Fruit fly (Drosophila melanogaster) whole organism, pupa: Measurements from ENCODE around the gene mbt.

Experiments used
- CG10348 ChIP-seq: fragments of 200-800 bp; sonication (Bioruptor generic); IDR thresholded peaks from 2 replicates; pipeline ENCODE4 v1.3.6; 2022; ENCODE audit warnings: missing biosample characterization, missing genetic modification characterization
- CG12605 ChIP-seq: fragments of 200-800 bp; sonication (Bioruptor generic); IDR thresholded peaks from 2 replicates; pipeline ENCODE4 v1.3.6; 2022; ENCODE audit warnings: missing biosample characterization, missing genetic modification characterization
- CG13204 ChIP-seq: fragments of 200-800 bp; sonication (Bioruptor generic); optimal IDR thresholded peaks from 2 replicates; lab custom pipeline; 2018; ENCODE audit warnings: missing biosample characterization, mild to moderate bottlenecking, missing genetic modification characterization, moderate library complexity
- CG14655 ChIP-seq: fragments of 200-800 bp; sonication (Bioruptor generic); optimal IDR thresholded peaks from 3 replicates; lab custom pipeline; 2017; ENCODE audit warnings: mild to moderate bottlenecking, missing biosample characterization, missing genetic modification reagents, missing genetic modification characterization
- CG15710 ChIP-seq: fragments of 200-800 bp; sonication (Bioruptor generic); optimal IDR thresholded peaks from 2 replicates; lab custom pipeline; 2018; ENCODE audit warnings: missing biosample characterization, mild to moderate bottlenecking, missing genetic modification characterization, moderate library complexity
- CG17806 ChIP-seq: fragments of 200-800 bp; sonication (Bioruptor generic); optimal IDR thresholded peaks from 2 replicates; lab custom pipeline; 2018; ENCODE audit warnings: missing biosample characterization, mild to moderate bottlenecking, missing genetic modification characterization, moderate library complexity
- CG32121 ChIP-seq: fragments of 200-800 bp; sonication (Bioruptor generic); IDR thresholded peaks from 2 replicates; pipeline ENCODE4 v1.3.6; 2022; ENCODE audit warnings: missing biosample characterization, missing genetic modification characterization
- CG34367 ChIP-seq: fragments of 200-800 bp; sonication (Bioruptor generic); optimal IDR thresholded peaks from 2 replicates; lab custom pipeline; 2018; ENCODE audit warnings: missing biosample characterization, mild to moderate bottlenecking, missing genetic modification characterization
- CG4496 ChIP-seq: fragments of 200-800 bp; sonication (Bioruptor generic); IDR thresholded peaks from 3 replicates; pipeline ENCODE4 v1.3.6; 2022; ENCODE audit warnings: missing biosample characterization, missing genetic modification characterization
- CG8159 ChIP-seq: fragments of 200-800 bp; sonication (Bioruptor generic); optimal IDR thresholded peaks from 3 replicates; lab custom pipeline; 2018; ENCODE audit warnings: missing biosample characterization, mild to moderate bottlenecking, missing genetic modification characterization, moderate library complexity
- CG8301 ChIP-seq: fragments of 200-800 bp; sonication (Bioruptor generic); optimal IDR thresholded peaks from 2 replicates; lab custom pipeline; 2018; ENCODE audit warnings: missing biosample characterization, mild to moderate bottlenecking, missing genetic modification characterization
- CG9948 ChIP-seq: fragments of 200-800 bp; sonication (Bioruptor generic); optimal IDR thresholded peaks from 2 replicates; lab custom pipeline; 2018; ENCODE audit warnings: missing biosample characterization, mild to moderate bottlenecking, missing genetic modification characterization, moderate library complexity
- D1 ChIP-seq: fragments of 200-800 bp; sonication (Bioruptor generic); optimal IDR thresholded peaks from 2 replicates; lab custom pipeline; 2018; ENCODE audit warnings: missing biosample characterization, mild to moderate bottlenecking, missing genetic modification characterization, moderate library complexity
- EcR ChIP-seq: fragments of 200-800 bp; sonication (Bioruptor generic); optimal IDR thresholded peaks from 3 replicates; lab custom pipeline; 2019; ENCODE audit warnings: missing biosample characterization, missing genetic modification characterization, mild to moderate bottlenecking, moderate library complexity, missing genetic modification reagents
- Ets98B ChIP-seq: fragments of 200-800 bp; sonication (Bioruptor generic); IDR thresholded peaks from 2 replicates; pipeline ENCODE4 v1.3.6; 2022; ENCODE audit warnings: missing biosample characterization, missing genetic modification characterization
- Pif1A ChIP-seq: fragments of 200-800 bp; sonication (Bioruptor generic); optimal IDR thresholded peaks from 3 replicates; lab custom pipeline; 2016; ENCODE audit warnings: missing biosample characterization, missing genetic modification characterization
- Pif1B ChIP-seq: fragments of 200-800 bp; sonication (Bioruptor generic); optimal IDR thresholded peaks from 3 replicates; lab custom pipeline; 2016; ENCODE audit warnings: missing biosample characterization, missing genetic modification characterization
- Snoo ChIP-seq: fragments of 200-800 bp; sonication (Bioruptor generic); optimal IDR thresholded peaks from 3 replicates; lab custom pipeline; 2017; ENCODE audit warnings: missing biosample characterization, mild to moderate bottlenecking, missing genetic modification characterization, inconsistent platforms
- fd96Ca ChIP-seq: fragments of 200-800 bp; sonication (Bioruptor generic); IDR thresholded peaks from 3 replicates; pipeline ENCODE4 v1.3.6; 2022; ENCODE audit warnings: missing biosample characterization, missing genetic modification characterization
- gl ChIP-seq: fragments of 200-800 bp; sonication (Bioruptor generic); optimal IDR thresholded peaks from 2 replicates; lab custom pipeline; 2018; ENCODE audit warnings: missing biosample characterization, mild to moderate bottlenecking, missing genetic modification characterization
- rn ChIP-seq: fragments of 200-800 bp; sonication (Bioruptor generic); IDR thresholded peaks from 2 replicates; pipeline ENCODE4 v1.3.6; 2022; ENCODE audit warnings: missing biosample characterization, missing genetic modification characterization

The mbt gene

dm6 chrX:16598336-16598977 is 12.0 kb upstream of the mbt start:
- no peak for TF ChIP-seq fd96Ca
- 0 out of 2 replicates have a peak, but pooled peaks have one; percentile 16 for TF ChIP-seq CG32121 (GFP tag; lab: Robert Waterston, UW)

DNA sequence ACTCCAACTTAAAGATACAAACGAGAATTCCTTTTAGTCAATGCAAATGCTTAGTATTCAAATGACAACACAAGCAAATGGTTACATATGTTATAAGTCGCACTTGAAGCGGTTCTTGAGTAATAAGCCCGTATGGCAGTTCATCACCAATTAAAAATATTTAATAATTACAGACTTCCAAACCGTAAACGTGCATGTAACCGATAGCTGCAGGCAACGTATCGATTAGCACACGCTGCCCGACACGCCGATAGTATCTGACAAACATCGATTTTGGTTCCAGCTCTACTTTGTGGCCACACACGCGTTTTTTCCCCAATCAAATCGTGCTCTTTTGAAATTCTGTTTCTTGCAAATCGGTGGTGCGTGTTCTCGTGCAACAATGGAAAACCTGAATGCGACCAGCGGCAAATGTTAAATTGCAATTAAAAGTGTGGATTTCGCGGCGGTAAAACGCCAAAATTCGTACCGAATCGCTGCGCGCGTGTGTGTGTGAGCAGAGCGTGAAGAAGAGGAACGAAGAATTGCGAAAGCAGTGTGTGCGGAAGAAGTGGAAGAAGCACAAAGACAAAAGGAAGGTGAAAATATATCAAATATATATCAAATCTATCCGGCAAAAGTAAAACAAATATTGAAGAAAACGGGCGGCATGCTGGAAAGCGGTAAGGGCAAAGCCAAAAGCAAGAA is 11.4 kb upstream of the mbt start, which contains the start of the genes CG9784 and Nup153:
Gene CG9784 (minus strand): TSS at position 238 of the 687 bp plus-strand sequence.
Gene Nup153 (plus strand): TSS at position 264 of the 687 bp plus-strand sequence.
- 0 out of 3 replicates have a peak, but pooled peaks have one; percentile 12 for TF ChIP-seq fd96Ca
- TF ChIP-seq CG13204 (GFP tag; lab: Kevin White, UChicago), result no peak
- no peak for TF ChIP-seq EcR
- no peak for TF ChIP-seq CG34367 (tag; lab: Kevin White, UChicago)
- TF ChIP-seq D1, result no peak
- TF ChIP-seq Ets98B (GFP tag; lab: Robert Waterston, UW), result no peak

- TF ChIP-seq CG32121 (GFP tag; lab: Robert Waterston, UW) (peak; percentile 89), Snoo (tag; lab: Kevin White, UChicago) (peak; percentile 92), CG13204 (GFP tag; lab: Kevin White, UChicago) (peak; percentile 98), D1 (no peak), Pif1B (peak; percentile 96), Ets98B (GFP tag; lab: Robert Waterston, UW) (peak; percentile 91), CG9948 (tag; lab: Kevin White, UChicago) (peak; percentile 85), CG12605 (peak; percentile 99), fd96Ca (peak; percentile 93), Pif1A (peak; percentile 97), CG8301 (tag; lab: Kevin White, UChicago) (peak; percentile 76), EcR (peak; percentile 69), CG4496 (GFP tag; lab: Robert Waterston, UW) (peak; percentile 97), CG15710 (peak; percentile 94), rn (GFP tag; lab: Robert Waterston, UW) (peak; percentile 78), CG34367 (tag; lab: Kevin White, UChicago) (peak; percentile 96), CG14655 (GFP tag; lab: Kevin White, UChicago) (peak; percentile 86), CG8159 (peak; percentile 92), gl (tag; lab: Kevin White, UChicago) (peak; percentile 99), CG10348 (GFP tag; lab: Robert Waterston, UW) (no peak), CG17806 (tag; lab: Kevin White, UChicago) (peak; percentile 88)
Observed at dm6 chrX:16599770-16600169, 10.7 kb upstream of the mbt start.

DNA sequence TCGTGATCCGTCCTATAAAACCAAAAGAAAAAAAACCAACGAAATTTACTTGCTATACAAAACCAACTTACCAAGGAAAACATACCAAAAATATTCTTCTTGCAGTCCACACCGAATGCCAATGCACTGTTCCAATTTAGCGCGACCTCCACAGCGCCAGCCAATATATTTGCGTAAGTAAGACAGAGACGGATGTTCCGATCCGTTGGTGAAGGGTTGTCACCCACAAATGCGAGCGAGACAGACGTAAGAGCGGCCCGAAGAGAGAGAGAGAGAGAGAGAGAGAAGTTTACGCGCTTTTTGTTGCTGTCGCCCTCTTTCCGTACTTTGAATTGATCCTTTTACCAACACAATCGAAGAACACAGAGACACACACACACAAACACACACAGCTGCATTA is 2.7 kb upstream of the mbt start:
- TF ChIP-seq Pif1B, result no peak
- no peak for TF ChIP-seq Pif1A
- no peak for TF ChIP-seq rn (GFP tag; lab: Robert Waterston, UW)
- peak; percentile 0 for TF ChIP-seq CG13204 (GFP tag; lab: Kevin White, UChicago)
- TF ChIP-seq CG4496 (GFP tag; lab: Robert Waterston, UW), result no peak
- TF ChIP-seq CG14655 (GFP tag; lab: Kevin White, UChicago), result no peak
- peak; percentile 37 for TF ChIP-seq EcR

DNA sequence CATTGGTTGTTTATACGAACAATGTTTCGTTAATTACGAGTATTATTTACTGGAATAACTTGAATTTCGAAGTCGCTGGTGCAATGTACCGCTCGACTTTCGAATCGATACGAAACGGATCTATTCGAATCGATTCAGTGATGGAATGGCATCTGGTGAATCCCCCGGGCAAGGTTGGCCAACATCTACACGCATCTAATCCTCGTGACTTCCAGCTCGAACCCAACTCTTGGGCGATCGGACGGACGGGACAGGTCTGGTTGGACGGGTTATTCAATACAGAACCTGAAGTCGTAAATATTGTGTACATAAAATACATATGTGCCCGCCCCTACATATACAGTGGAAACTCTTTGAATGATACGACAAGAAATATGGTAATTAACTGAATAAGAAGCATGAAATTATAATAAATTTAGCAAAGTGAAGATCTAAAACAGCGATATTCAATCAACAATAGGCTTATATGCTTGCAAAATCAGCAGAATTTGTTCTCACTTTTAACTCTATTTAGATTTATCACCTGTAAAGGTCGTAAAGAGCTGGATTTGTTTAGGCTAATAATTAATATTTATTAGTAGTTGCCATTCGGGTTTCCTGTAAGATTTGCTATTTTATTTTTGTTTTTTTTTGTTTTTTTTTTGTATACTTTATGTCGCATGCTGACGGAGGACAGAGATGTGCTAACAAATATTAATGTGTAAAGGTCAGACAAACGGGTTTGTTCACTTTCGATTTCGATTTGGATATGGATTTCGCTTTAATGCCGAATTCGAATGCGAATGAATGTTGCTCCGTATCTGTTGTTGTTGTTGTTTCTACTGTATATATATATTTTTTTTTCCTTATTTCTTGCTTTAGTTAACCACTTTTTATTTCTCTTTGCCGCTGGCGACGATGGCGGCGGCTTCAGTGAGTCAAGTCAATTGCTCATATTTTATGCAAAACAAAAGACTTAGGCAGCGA is 6.6 kb downstream of the mbt start:
- TF ChIP-seq EcR (no peak), CG9948 (tag; lab: Kevin White, UChicago) (no peak), CG8301 (tag; lab: Kevin White, UChicago) (no peak), CG4496 (GFP tag; lab: Robert Waterston, UW) (no peak), rn (GFP tag; lab: Robert Waterston, UW) (no peak), CG14655 (GFP tag; lab: Kevin White, UChicago) (no peak), CG10348 (GFP tag; lab: Robert Waterston, UW) (no peak), Pif1B (no peak), CG15710 (no peak), CG12605 (no peak), D1 (no peak), gl (tag; lab: Kevin White, UChicago) (no peak), Ets98B (GFP tag; lab: Robert Waterston, UW) (no peak)

DNA sequence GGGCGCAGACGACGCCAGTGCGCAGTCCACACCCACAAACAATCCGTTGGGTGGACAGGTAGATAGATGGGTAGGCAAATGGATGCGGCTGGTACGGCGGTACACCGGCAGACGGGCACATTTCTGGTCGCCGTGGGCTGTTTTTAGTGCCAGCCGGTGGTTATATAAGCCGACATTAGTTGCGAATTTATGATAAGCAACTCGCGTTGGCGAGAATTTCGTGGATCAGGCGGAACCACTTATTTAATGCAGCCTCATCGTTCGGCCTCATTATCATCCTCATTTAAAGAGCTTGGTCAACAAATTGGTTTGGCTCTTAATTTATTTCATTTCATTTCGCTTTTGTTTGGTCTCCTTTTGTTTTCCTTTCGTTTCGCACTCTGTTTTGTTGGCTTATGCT is 8.2 kb downstream of the mbt start:
- no peak for TF ChIP-seq Ets98B (GFP tag; lab: Robert Waterston, UW)
- no peak for TF ChIP-seq EcR
- no peak for TF ChIP-seq CG9948 (tag; lab: Kevin White, UChicago)
- TF ChIP-seq CG14655 (GFP tag; lab: Kevin White, UChicago), result no peak
- TF ChIP-seq D1, result no peak
- TF ChIP-seq CG10348 (GFP tag; lab: Robert Waterston, UW), result no peak
- TF ChIP-seq Pif1B, result no peak
- TF ChIP-seq fd96Ca, result no peak
- TF ChIP-seq CG12605, result no peak
- no peak for TF ChIP-seq CG15710
- no peak for TF ChIP-seq CG8301 (tag; lab: Kevin White, UChicago)
- TF ChIP-seq CG17806 (tag; lab: Kevin White, UChicago), result no peak
- TF ChIP-seq CG32121 (GFP tag; lab: Robert Waterston, UW), result no peak
- no peak for TF ChIP-seq Pif1A
- no peak for TF ChIP-seq CG34367 (tag; lab: Kevin White, UChicago)
